Worm (Caenorhabditis elegans) whole organism, mixed stage, embryonic: Measurements from ENCODE around the gene ama-1.

Source experiments
- blmp-1 ChIP-seq: fragments of 150-350 bp; optimal IDR thresholded peaks from 2 replicates; lab custom pipeline; 2014; ENCODE audit warnings: missing biosample characterization, missing genetic modification characterization
- nhr-237 ChIP-seq: fragments of 150-350 bp; optimal IDR thresholded peaks from 2 replicates; lab custom pipeline; 2014; ENCODE audit warnings: missing biosample characterization, missing genetic modification characterization
- pha-4 ChIP-seq: fragments of 150-350 bp; optimal IDR thresholded peaks from 2 replicates; lab custom pipeline; 2018; ENCODE audit warnings: missing biosample characterization, missing genetic modification reagents, missing genetic modification characterization
- snpc-4 ChIP-seq: fragments of 150-350 bp; optimal IDR thresholded peaks from 2 replicates; lab custom pipeline; 2014; ENCODE audit warnings: missing biosample characterization, missing genetic modification characterization

- TF ChIP-seq nhr-237 (tag; lab: Kevin White, UChicago) (no peak), pha-4 (no peak), snpc-4 (tag; lab: Kevin White, UChicago) (no peak), blmp-1 (no peak)
Observed at ce11 chrIV:4299994-4300393, 52.1 kb downstream of the ama-1 start.
